Worm (Caenorhabditis elegans) whole organism, L4/young adult: ENCODE results near the gene str-230.

ENCODE experiments used
- W03F9.2 ChIP-seq: fragments of 150-350 bp; optimal IDR thresholded peaks from 2 replicates; lab custom pipeline; 2014; ENCODE audit warnings: missing biosample characterization, missing genetic modification characterization
- dao-5 ChIP-seq: sonication (generic microtip); optimal IDR thresholded peaks from 2 replicates; lab custom pipeline; 2016; ENCODE audit warnings: missing genotype, missing genetic modification characterization, moderate library complexity, missing compliant biosample characterization

ce11 chrV:14194514-14194913 is 16.1 kb downstream of the str-230 start:
- no peak for TF ChIP-seq W03F9.2
- no peak for TF ChIP-seq dao-5 (tag; lab: Kevin White, UChicago)
